Fruit fly (Drosophila melanogaster): ENCODE data around the gene VhaM9.7-a.

VhaM9.7-a gene

dm6 chr3L:4272167-4272773, 9.8 kb downstream of the VhaM9.7-a start (continued):
- TF ChIP-seq sna (GFP tag; IDR thresholded peaks at IDR 0.05; ENCODE audit: partially characterized antibody) (no peak), CG10959 (GFP tag; IDR thresholded peaks at IDR 0.05) (no peak), NK7.1 (GFP tag; optimal IDR thresholded peaks at IDR 0.05) (no peak), CG6813 (GFP tag; optimal IDR thresholded peaks at IDR 0.05) (peak; percentile 69), lola (GFP tag; optimal IDR thresholded peaks at IDR 0.05) (peak in 1 of 3 experiments; percentile 31), chm (GFP tag; IDR thresholded peaks at IDR 0.05) (peak; percentile 62; the same call in 1 of the 2 replicates), CG12236 (GFP tag; optimal IDR thresholded peaks at IDR 0.05) (peak; percentile 10), CG6689 (GFP tag; IDR thresholded peaks at IDR 0.05) (0 out of 2 replicates have a peak, but pooled peaks have one; percentile 14), CG15269 (tag; optimal IDR thresholded peaks at IDR 0.05) (no peak), slou (GFP tag; optimal IDR thresholded peaks at IDR 0.05) (no peak), chinmo (GFP tag; IDR thresholded peaks at IDR 0.05; ENCODE audit: partially characterized antibody) (no peak), NC2β (GFP tag; optimal IDR thresholded peaks at IDR 0.05) (peak; percentile 7), CG34376 (GFP tag; optimal IDR thresholded peaks at IDR 0.05) (no peak), CG3838 (GFP tag; optimal IDR thresholded peaks at IDR 0.05) (no peak), CG12769 (tag; optimal IDR thresholded peaks at IDR 0.05) (no peak), Sin3A (optimal IDR thresholded peaks at IDR 0.05) (no peak), ind (GFP tag; optimal IDR thresholded peaks at IDR 0.05) (no peak), HLH54F (GFP tag; optimal IDR thresholded peaks at IDR 0.05) (no peak), CG8924 (tag; optimal IDR thresholded peaks at IDR 0.05) (no peak), CG5180 (GFP tag; optimal IDR thresholded peaks at IDR 0.05) (no peak), fd96Cb (tag; optimal IDR thresholded peaks at IDR 0.05) (no peak), HHEX (GFP tag; optimal IDR thresholded peaks at IDR 0.05) (no peak), CG1233 (GFP tag; optimal IDR thresholded peaks at IDR 0.05) (peak; percentile 33), CG11247 (GFP tag; IDR thresholded peaks at IDR 0.05) (no peak), jing (GFP tag; optimal IDR thresholded peaks at IDR 0.05) (no peak), Gsc (GFP tag; IDR thresholded peaks at IDR 0.05) (no peak), Side (GFP tag; optimal IDR thresholded peaks at IDR 0.05) (peak; percentile 33), Aef1 (GFP tag; IDR thresholded peaks at IDR 0.05) (no peak), bcd (GFP tag; optimal IDR thresholded peaks at IDR 0.05) (no peak), Sry-β (GFP tag; optimal IDR thresholded peaks at IDR 0.05) (peak; percentile 16), sens (GFP tag) (peak; percentile 86), ttk (GFP tag; IDR thresholded peaks at IDR 0.05) (no peak), H2.0 (GFP tag; IDR thresholded peaks at IDR 0.05) (no peak), CG11398 (GFP tag; optimal IDR thresholded peaks at IDR 0.05) (no peak), Jarid2 (GFP tag; optimal IDR thresholded peaks at IDR 0.05) (no peak), Trl (optimal IDR thresholded peaks at IDR 0.05) (no peak), Trl (GFP tag; optimal IDR thresholded peaks at IDR 0.05) (no peak), Lhr (GFP tag; optimal IDR thresholded peaks at IDR 0.05) (peak; percentile 30), crol (GFP tag; IDR thresholded peaks at IDR 0.05) (no peak), CG3065 (GFP tag; optimal IDR thresholded peaks at IDR 0.05) (no peak), org-1 (GFP tag; optimal IDR thresholded peaks at IDR 0.05) (peak; percentile 9), CG8765 (GFP tag; IDR thresholded peaks at IDR 0.05) (no peak), gce (GFP tag; IDR thresholded peaks at IDR 0.05) (no peak), grn (GFP tag; optimal IDR thresholded peaks at IDR 0.05) (no peak), crc (GFP tag; optimal IDR thresholded peaks at IDR 0.05) (no peak), CG3407 (GFP tag; optimal IDR thresholded peaks at IDR 0.05) (peak; percentile 54), nau (GFP tag; optimal IDR thresholded peaks at IDR 0.05) (no peak), Antp (GFP tag; optimal IDR thresholded peaks at IDR 0.05) (no peak), Dll (GFP tag; IDR thresholded peaks at IDR 0.05; ENCODE audit: partially characterized antibody) (no peak), kni (GFP tag; optimal IDR thresholded peaks at IDR 0.05) (peak; percentile 92), tx (GFP tag; optimal IDR thresholded peaks at IDR 0.05) (no peak)
